Fruit fly (Drosophila melanogaster) whole organism: ENCODE measurements around the gene SecS.

Experiments
- CG8478 ChIP-seq: fragments of >200 bp; optimal IDR thresholded peaks from 2 replicates; lab custom pipeline; 2018; ENCODE audit warnings: inconsistent platforms
- Dll ChIP-seq: fragments of >200 bp; optimal IDR thresholded peaks from 2 replicates; lab custom pipeline; 2017
- pan ChIP-seq: fragments of >200 bp; optimal IDR thresholded peaks from 2 replicates; lab custom pipeline; 2017
- usp ChIP-seq: fragments of >200 bp; optimal IDR thresholded peaks from 2 replicates; lab custom pipeline; 2017; ENCODE audit warnings: missing biosample characterization, missing genetic modification characterization, mixed read lengths

dm6 chr3R:5648569-5649476 lies 47.6 kb downstream of the SecS start, which contains the start of the genes MTA1-like and Sec23:
- TF ChIP-seq usp (GFP tag; lab: Kevin White, UChicago): no peak
- TF ChIP-seq pan (lab: Kevin White, UChicago): no peak
- no peak for TF ChIP-seq Dll
- TF ChIP-seq CG8478 (lab: Kevin White, UChicago): no peak
